Fruit fly (Drosophila melanogaster): ENCODE measurements around the gene CG33543.
A peak's percentile ranks its signal among the peaks of the same experiment; 100 is the strongest.

CG33543 gene

dm6 chr2L:2006082-2006669, at the start of gene CG33543:
Gene CG33543, minus strand, starts transcription at chr2L:2006313.
- TF ChIP-seq CG11617 (GFP tag; optimal IDR thresholded peaks at IDR 0.05) = no peak
- no peak for TF ChIP-seq CG33017 (tag; optimal IDR thresholded peaks at IDR 0.05)
- TF ChIP-seq pad (GFP tag; optimal IDR thresholded peaks at IDR 0.05) = peak; percentile 62

dm6 chr2L:2054289-2054688, 48.2 kb upstream of the CG33543 start, which contains the start of gene Or22c:
Gene Or22c, plus strand, starts transcription at chr2L:2054589.
- no peak for TF ChIP-seq CG7045 (GFP tag; optimal IDR thresholded peaks at IDR 0.05)
- TF ChIP-seq Mnt (GFP tag; optimal IDR thresholded peaks at IDR 0.05) = no peak
- TF ChIP-seq Crg-1 (GFP tag; optimal IDR thresholded peaks at IDR 0.05) = no peak
- TF ChIP-seq ovo (GFP tag; optimal IDR thresholded peaks at IDR 0.05) = no peak
- TF ChIP-seq pad (GFP tag; optimal IDR thresholded peaks at IDR 0.05) = no peak
- TF ChIP-seq CG5204 (GFP tag; optimal IDR thresholded peaks at IDR 0.05) = no peak
- no peak for TF ChIP-seq CG11617 (GFP tag; optimal IDR thresholded peaks at IDR 0.05)
- TF ChIP-seq toe (GFP tag; optimal IDR thresholded peaks at IDR 0.05) = no peak
- TF ChIP-seq Hr96 (GFP tag; optimal IDR thresholded peaks at IDR 0.05) = no peak
- TF ChIP-seq Clk (GFP tag; optimal IDR thresholded peaks at IDR 0.05) = no peak
- TF ChIP-seq tj (GFP tag; optimal IDR thresholded peaks at IDR 0.05) = no peak
- no peak for TF ChIP-seq CG1620 (GFP tag; optimal IDR thresholded peaks at IDR 0.05)
- no peak for TF ChIP-seq bab1 (GFP tag; optimal IDR thresholded peaks at IDR 0.05)
- TF ChIP-seq CG14711 (tag; optimal IDR thresholded peaks at IDR 0.05) = no peak
- no peak for TF ChIP-seq kay (GFP tag; ENCODE audit: borderline replicate concordance)

dm6 chr2L:2045265-2045664, 39.2 kb upstream of the CG33543 start, which contains the start of gene Kebab:
Gene Kebab, plus strand, starts transcription at chr2L:2045494.
- TF ChIP-seq cnc (optimal IDR thresholded peaks at IDR 0.05) (no peak), Hr96 (GFP tag; optimal IDR thresholded peaks at IDR 0.05) (no peak), CG11617 (GFP tag; optimal IDR thresholded peaks at IDR 0.05) (no peak), bab1 (GFP tag; optimal IDR thresholded peaks at IDR 0.05) (no peak), CG14711 (tag; optimal IDR thresholded peaks at IDR 0.05) (no peak), Mnt (GFP tag; optimal IDR thresholded peaks at IDR 0.05) (no peak), toe (GFP tag; optimal IDR thresholded peaks at IDR 0.05) (no peak), CG7101 (tag; optimal IDR thresholded peaks at IDR 0.05) (no peak), CG1620 (GFP tag; optimal IDR thresholded peaks at IDR 0.05) (no peak), tj (GFP tag; optimal IDR thresholded peaks at IDR 0.05) (no peak), kay (GFP tag; ENCODE audit: borderline replicate concordance) (no peak), pad (GFP tag; optimal IDR thresholded peaks at IDR 0.05) (no peak), CG12768 (GFP tag; optimal IDR thresholded peaks at IDR 0.05) (no peak), ovo (GFP tag; optimal IDR thresholded peaks at IDR 0.05) (no peak), Clk (GFP tag; optimal IDR thresholded peaks at IDR 0.05) (no peak), Crg-1 (GFP tag; optimal IDR thresholded peaks at IDR 0.05) (no peak), CG33017 (tag; optimal IDR thresholded peaks at IDR 0.05) (no peak), CG7045 (GFP tag; optimal IDR thresholded peaks at IDR 0.05) (no peak)

DNA sequence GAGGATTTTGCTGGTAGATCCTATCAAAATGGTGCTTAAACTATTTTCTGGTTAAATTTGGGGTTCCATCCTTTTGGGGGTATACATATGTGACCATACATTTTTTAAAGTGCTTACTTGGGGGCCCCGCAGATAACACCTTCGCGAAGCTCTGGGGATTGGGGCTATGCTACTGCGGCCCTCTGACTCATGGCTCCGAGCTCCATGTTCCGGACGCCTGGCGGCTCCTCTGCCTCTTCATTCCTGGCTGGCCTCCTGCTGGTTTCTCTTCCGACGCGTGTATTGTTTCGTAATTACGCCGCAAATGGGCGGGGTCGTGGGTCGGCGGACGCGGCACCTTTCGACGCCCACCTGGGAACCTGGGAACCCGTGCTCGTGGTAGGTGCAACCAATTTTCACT, 38.7 kb upstream of the CG33543 start:
- no peak for TF ChIP-seq tj (GFP tag; optimal IDR thresholded peaks at IDR 0.05)
- TF ChIP-seq cic (GFP tag; optimal IDR thresholded peaks at IDR 0.05) = no peak
- no peak for TF ChIP-seq CG7045 (GFP tag; optimal IDR thresholded peaks at IDR 0.05)
- TF ChIP-seq pad (GFP tag; optimal IDR thresholded peaks at IDR 0.05) = no peak
- no peak for TF ChIP-seq kay (GFP tag; ENCODE audit: borderline replicate concordance)
- no peak for TF ChIP-seq ovo (GFP tag; optimal IDR thresholded peaks at IDR 0.05)
- no peak for TF ChIP-seq bab1 (GFP tag; optimal IDR thresholded peaks at IDR 0.05)
- TF ChIP-seq CG33017 (tag; optimal IDR thresholded peaks at IDR 0.05) = no peak
- no peak for TF ChIP-seq CG11617 (GFP tag; optimal IDR thresholded peaks at IDR 0.05)
- TF ChIP-seq cnc (optimal IDR thresholded peaks at IDR 0.05) = no peak
- no peak for TF ChIP-seq Clk (GFP tag; optimal IDR thresholded peaks at IDR 0.05)
- TF ChIP-seq Crg-1 (GFP tag; optimal IDR thresholded peaks at IDR 0.05) = no peak
- TF ChIP-seq CG1620 (GFP tag; optimal IDR thresholded peaks at IDR 0.05) = no peak
- TF ChIP-seq CG14711 (tag; optimal IDR thresholded peaks at IDR 0.05) = no peak
- TF ChIP-seq Mnt (GFP tag; optimal IDR thresholded peaks at IDR 0.05) = no peak
- TF ChIP-seq CG5204 (GFP tag; optimal IDR thresholded peaks at IDR 0.05) = no peak
- TF ChIP-seq CG12768 (GFP tag; optimal IDR thresholded peaks at IDR 0.05) = no peak
- TF ChIP-seq CG7101 (tag; optimal IDR thresholded peaks at IDR 0.05) = no peak

DNA sequence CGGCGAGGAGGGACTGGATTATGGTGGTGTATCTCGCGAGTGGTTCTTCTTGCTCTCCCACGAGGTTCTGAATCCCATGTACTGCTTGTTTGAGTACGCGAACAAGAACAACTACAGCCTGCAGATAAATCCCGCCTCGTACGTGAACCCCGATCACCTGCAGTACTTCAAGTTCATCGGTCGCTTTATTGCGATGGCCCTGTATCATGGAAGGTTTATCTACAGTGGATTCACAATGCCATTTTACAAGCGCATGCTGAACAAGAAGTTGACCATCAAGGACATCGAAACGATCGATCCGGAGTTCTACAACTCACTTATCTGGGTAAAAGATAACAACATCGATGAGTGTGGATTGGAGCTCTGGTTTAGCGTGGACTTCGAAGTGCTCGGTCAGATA, 36.0 kb upstream of the CG33543 start:
- TF ChIP-seq CG7045 (GFP tag; optimal IDR thresholded peaks at IDR 0.05) (no peak), pad (GFP tag; optimal IDR thresholded peaks at IDR 0.05) (no peak), CG14711 (tag; optimal IDR thresholded peaks at IDR 0.05) (no peak), CG7101 (tag; optimal IDR thresholded peaks at IDR 0.05) (no peak), CG33017 (tag; optimal IDR thresholded peaks at IDR 0.05) (no peak), kay (GFP tag; ENCODE audit: borderline replicate concordance) (no peak), Hr96 (GFP tag; optimal IDR thresholded peaks at IDR 0.05) (no peak), bab1 (GFP tag; optimal IDR thresholded peaks at IDR 0.05) (no peak), toe (GFP tag; optimal IDR thresholded peaks at IDR 0.05) (no peak), CG12768 (GFP tag; optimal IDR thresholded peaks at IDR 0.05) (no peak), Mnt (GFP tag; optimal IDR thresholded peaks at IDR 0.05) (no peak), cic (GFP tag; optimal IDR thresholded peaks at IDR 0.05) (no peak), Crg-1 (GFP tag; optimal IDR thresholded peaks at IDR 0.05) (no peak), Clk (GFP tag; optimal IDR thresholded peaks at IDR 0.05) (no peak), CG5204 (GFP tag; optimal IDR thresholded peaks at IDR 0.05) (no peak), CG11617 (GFP tag; optimal IDR thresholded peaks at IDR 0.05) (no peak), ovo (GFP tag; optimal IDR thresholded peaks at IDR 0.05) (no peak)

- TF ChIP-seq CG7101 (tag; optimal IDR thresholded peaks at IDR 0.05) (peak; percentile 20), Crg-1 (GFP tag; optimal IDR thresholded peaks at IDR 0.05) (no peak), Clk (GFP tag; optimal IDR thresholded peaks at IDR 0.05) (no peak), toe (GFP tag; optimal IDR thresholded peaks at IDR 0.05) (no peak), Hr96 (GFP tag; optimal IDR thresholded peaks at IDR 0.05) (no peak), tj (GFP tag; optimal IDR thresholded peaks at IDR 0.05) (no peak), cnc (optimal IDR thresholded peaks at IDR 0.05) (no peak), cic (GFP tag; optimal IDR thresholded peaks at IDR 0.05) (peak; percentile 11), CG11617 (GFP tag; optimal IDR thresholded peaks at IDR 0.05) (no peak), CG1620 (GFP tag; optimal IDR thresholded peaks at IDR 0.05) (no peak), CG14711 (tag; optimal IDR thresholded peaks at IDR 0.05) (no peak), kay (GFP tag; ENCODE audit: borderline replicate concordance) (peak; percentile 45), pad (GFP tag; optimal IDR thresholded peaks at IDR 0.05) (peak; percentile 18), CG5204 (GFP tag; optimal IDR thresholded peaks at IDR 0.05) (no peak), CG33017 (tag; optimal IDR thresholded peaks at IDR 0.05) (peak; percentile 35), ovo (GFP tag; optimal IDR thresholded peaks at IDR 0.05) (no peak), CG12768 (GFP tag; optimal IDR thresholded peaks at IDR 0.05) (peak; percentile 40), CG7045 (GFP tag; optimal IDR thresholded peaks at IDR 0.05) (no peak), bab1 (GFP tag; optimal IDR thresholded peaks at IDR 0.05) (no peak), Mnt (GFP tag; optimal IDR thresholded peaks at IDR 0.05) (peak; percentile 17)
Measured at dm6 chr2L:2039458-2039857, 33.3 kb upstream of the CG33543 start.

Data from whole organism, adult.